Worm (Caenorhabditis elegans) whole organism, early embryonic: ENCODE data around the gene R05G6.1.

ENCODE experiments used
- B0310.2 ChIP-seq: sonication (generic microtip); optimal IDR thresholded peaks from 2 replicates; lab custom pipeline; 2016; ENCODE audit warnings: mild to moderate bottlenecking, missing genetic modification characterization, missing compliant biosample characterization
- F13C5.2 ChIP-seq: sonication (generic microtip); optimal IDR thresholded peaks from 2 replicates; lab custom pipeline; 2017; ENCODE audit warnings: mild to moderate bottlenecking, missing genetic modification characterization, inconsistent platforms, missing compliant biosample characterization
- aly-1 ChIP-seq: sonication (generic microtip); optimal IDR thresholded peaks from 2 replicates; lab custom pipeline; 2016; ENCODE audit warnings: missing genetic modification characterization, missing compliant biosample characterization
- ama-1 ChIP-seq: fragments of 150-350 bp; optimal IDR thresholded peaks from 2 replicates; lab custom pipeline; 2014
- ceh-13 ChIP-seq: fragments of 200-800 bp; sonication (Bioruptor generic); optimal IDR thresholded peaks from 2 replicates; lab custom pipeline; 2018; ENCODE audit warnings: mild to moderate bottlenecking, missing genetic modification characterization, missing compliant biosample characterization
- ceh-36 ChIP-seq: sonication (generic microtip); optimal IDR thresholded peaks from 2 replicates; lab custom pipeline; 2016; ENCODE audit warnings: missing genetic modification characterization, inconsistent platforms, missing compliant biosample characterization
- ets-7 ChIP-seq: sonication (generic microtip); optimal IDR thresholded peaks from 2 replicates; lab custom pipeline; 2016; ENCODE audit warnings: missing genotype, missing genetic modification characterization, missing compliant biosample characterization
- flt-1 ChIP-seq: fragments of 200-800 bp; sonication (Bioruptor generic); IDR thresholded peaks from 2 replicates; pipeline ENCODE4 v1.3.6; 2022; ENCODE audit warnings: missing genetic modification characterization, missing compliant biosample characterization
- hmbx-1 ChIP-seq: sonication (generic microtip); optimal IDR thresholded peaks from 2 replicates; lab custom pipeline; 2016; ENCODE audit warnings: mild to moderate bottlenecking, missing genetic modification characterization, missing compliant biosample characterization
- hmg-4 ChIP-seq: fragments of 200-800 bp; sonication (Bioruptor generic); optimal IDR thresholded peaks from 2 replicates; lab custom pipeline; 2018; ENCODE audit warnings: mild to moderate bottlenecking, missing genetic modification characterization, missing compliant biosample characterization
- hnd-1 ChIP-seq: sonication (generic microtip); optimal IDR thresholded peaks from 2 replicates; lab custom pipeline; 2016; ENCODE audit warnings: missing genetic modification characterization, missing compliant biosample characterization
- pes-1 ChIP-seq: fragments of 200-800 bp; sonication (Bioruptor generic); IDR thresholded peaks from 2 replicates; pipeline ENCODE4 v1.3.6; 2022; ENCODE audit warnings: missing genetic modification reagents, missing genetic modification characterization, missing compliant biosample characterization
- scrt-1 ChIP-seq: fragments of 200-800 bp; sonication (Bioruptor generic); IDR thresholded peaks from 2 replicates; pipeline ENCODE4 v1.3.6; 2022; ENCODE audit warnings: missing genetic modification characterization, missing compliant biosample characterization
- sea-1 ChIP-seq: fragments of 200-800 bp; sonication (Bioruptor generic); conservative IDR thresholded peaks from 2 replicates; pipeline ENCODE4 v1.3.6; 2022; ENCODE audit warnings: missing genetic modification characterization, missing compliant biosample characterization
- tbx-11 ChIP-seq: fragments of 200-800 bp; sonication (Bioruptor generic); IDR thresholded peaks from 2 replicates; pipeline ENCODE4 v1.3.6; 2022; ENCODE audit warnings: missing genetic modification characterization, missing compliant biosample characterization
- tbx-37 ChIP-seq: fragments of 200-800 bp; sonication (Bioruptor generic); conservative IDR thresholded peaks from 2 replicates; pipeline ENCODE4 v1.3.6; 2022; ENCODE audit warnings: missing genetic modification reagents, missing genetic modification characterization, missing compliant biosample characterization
- tra-4 ChIP-seq: sonication (generic microtip); optimal IDR thresholded peaks from 2 replicates; lab custom pipeline; 2017; ENCODE audit warnings: missing genetic modification characterization, missing compliant biosample characterization

R05G6.1 gene

ce11 chrIV:7507305-7507704 is 25.2 kb upstream of the R05G6.1 start:
- no peak for TF ChIP-seq ceh-36 (tag; lab: Kevin White, UChicago)
- TF ChIP-seq ceh-13 (GFP tag; lab: Kevin White, UChicago): no peak
- no peak for TF ChIP-seq tbx-37 (GFP tag; lab: Robert Waterston, UW)
- no peak for TF ChIP-seq sea-1
- no peak for TF ChIP-seq hmg-4 (GFP tag; lab: Kevin White, UChicago)

- TF ChIP-seq ceh-36 (tag; lab: Kevin White, UChicago) (no peak), sea-1 (no peak), B0310.2 (tag; lab: Kevin White, UChicago) (no peak), tra-4 (tag; lab: Kevin White, UChicago) (no peak), pes-1 (no peak), hnd-1 (no peak), ets-7 (tag; lab: Kevin White, UChicago) (no peak), F13C5.2 (tag; lab: Kevin White, UChicago) (no peak), scrt-1 (no peak), aly-1 (tag; lab: Kevin White, UChicago) (no peak), ceh-13 (GFP tag; lab: Kevin White, UChicago) (no peak), ama-1 (no peak), flt-1 (GFP tag; lab: Robert Waterston, UW) (no peak), tbx-11 (GFP tag; lab: Robert Waterston, UW) (no peak), hmbx-1 (tag; lab: Kevin White, UChicago) (no peak)
These were observed 24.5 kb upstream of the R05G6.1 start, which contains the start of the genes vdac-1 and R05G6.5 for ce11 chrIV:7507841-7508509. TSS of gene vdac-1 (minus strand) at chrIV:7507891. TSS of gene R05G6.5 (plus strand) at chrIV:7508367.

ce11 chrIV:7508850-7509249 is 23.6 kb upstream of the R05G6.1 start:
- no peak for TF ChIP-seq tra-4 (tag; lab: Kevin White, UChicago)
- TF ChIP-seq ceh-36 (tag; lab: Kevin White, UChicago): no peak
- TF ChIP-seq pes-1: no peak
- TF ChIP-seq ceh-13 (GFP tag; lab: Kevin White, UChicago): no peak
- TF ChIP-seq hnd-1: no peak
- no peak for TF ChIP-seq sea-1
- TF ChIP-seq hmg-4 (GFP tag; lab: Kevin White, UChicago): no peak
- TF ChIP-seq ama-1: no peak
- no peak for TF ChIP-seq scrt-1
- TF ChIP-seq B0310.2 (tag; lab: Kevin White, UChicago): no peak
- TF ChIP-seq tbx-11 (GFP tag; lab: Robert Waterston, UW): no peak

ce11 chrIV:7510829-7511228 is 21.6 kb upstream of the R05G6.1 start:
- no peak for TF ChIP-seq tra-4 (tag; lab: Kevin White, UChicago)
- TF ChIP-seq ama-1: no peak
- no peak for TF ChIP-seq sea-1
- TF ChIP-seq tbx-37 (GFP tag; lab: Robert Waterston, UW): no peak
- TF ChIP-seq F13C5.2 (tag; lab: Kevin White, UChicago): no peak
- no peak for TF ChIP-seq B0310.2 (tag; lab: Kevin White, UChicago)
- no peak for TF ChIP-seq ets-7 (tag; lab: Kevin White, UChicago)
- TF ChIP-seq ceh-13 (GFP tag; lab: Kevin White, UChicago): no peak

- TF ChIP-seq flt-1 (GFP tag; lab: Robert Waterston, UW) (no peak), hnd-1 (no peak), tbx-11 (GFP tag; lab: Robert Waterston, UW) (no peak), hmbx-1 (tag; lab: Kevin White, UChicago) (no peak), ama-1 (no peak), aly-1 (tag; lab: Kevin White, UChicago) (no peak)
These were observed 19.7 kb upstream of the R05G6.1 start, which contains the start of the genes plc-4 and R05G6.4 for ce11 chrIV:7512617-7513233. TSS of gene plc-4 (minus strand) at chrIV:7512667. TSS of gene R05G6.4 (plus strand) at chrIV:7513233.

ce11 chrIV:7516167-7516566 is 16.3 kb upstream of the R05G6.1 start, which contains the start of the genes R05G6.9 and R05G6.3:
TSS of gene R05G6.9 (minus strand) at chrIV:7516267.
TSS of gene R05G6.3 (plus strand) at chrIV:7516552.
- no peak for TF ChIP-seq ets-7 (tag; lab: Kevin White, UChicago)

ce11 chrIV:7520258-7520657 is 12.2 kb upstream of the R05G6.1 start:
- TF ChIP-seq scrt-1 (no peak), ets-7 (tag; lab: Kevin White, UChicago) (no peak), aly-1 (tag; lab: Kevin White, UChicago) (no peak), F13C5.2 (tag; lab: Kevin White, UChicago) (no peak), tra-4 (tag; lab: Kevin White, UChicago) (no peak), hmbx-1 (tag; lab: Kevin White, UChicago) (no peak), tbx-37 (GFP tag; lab: Robert Waterston, UW) (no peak), ceh-36 (tag; lab: Kevin White, UChicago) (no peak)

- TF ChIP-seq tbx-11 (GFP tag; lab: Robert Waterston, UW) (no peak), ceh-36 (tag; lab: Kevin White, UChicago) (no peak), tbx-37 (GFP tag; lab: Robert Waterston, UW) (no peak), aly-1 (tag; lab: Kevin White, UChicago) (no peak), hmg-4 (GFP tag; lab: Kevin White, UChicago) (no peak), flt-1 (GFP tag; lab: Robert Waterston, UW) (no peak), pes-1 (no peak), sea-1 (no peak), hmbx-1 (tag; lab: Kevin White, UChicago) (no peak), ama-1 (no peak), ets-7 (tag; lab: Kevin White, UChicago) (no peak), B0310.2 (tag; lab: Kevin White, UChicago) (no peak), scrt-1 (no peak), ceh-13 (GFP tag; lab: Kevin White, UChicago) (no peak), hnd-1 (no peak), tra-4 (tag; lab: Kevin White, UChicago) (no peak), F13C5.2 (tag; lab: Kevin White, UChicago) (no peak)
These were observed 11.6 kb upstream of the R05G6.1 start for ce11 chrIV:7520841-7521240.
